Worm (Caenorhabditis elegans) whole organism, late embryonic: ENCODE results near the gene srw-129.

Experiments used
- C38D4.7 ChIP-seq: fragments of 200-800 bp; sonication (Bioruptor generic); optimal IDR thresholded peaks from 2 replicates; lab custom pipeline; 2018; ENCODE audit warnings: mild to moderate bottlenecking, missing genetic modification characterization, moderate library complexity, missing compliant biosample characterization
- F13H6.1 ChIP-seq: sonication (generic microtip); optimal IDR thresholded peaks from 2 replicates; lab custom pipeline; 2016; ENCODE audit warnings: missing genetic modification characterization, missing compliant biosample characterization
- K02D7.2 ChIP-seq: sonication (generic microtip); optimal IDR thresholded peaks from 2 replicates; lab custom pipeline; 2017; ENCODE audit warnings: mild to moderate bottlenecking, missing genetic modification characterization, missing compliant biosample characterization
- K09A11.1 ChIP-seq: sonication (generic microtip); optimal IDR thresholded peaks from 2 replicates; lab custom pipeline; 2017; ENCODE audit warnings: antibody characterized with exemption, mild to moderate bottlenecking, missing genetic modification characterization, missing compliant biosample characterization; ENCODE audit not compliant: insufficient read depth
- Y22D7AL.16 ChIP-seq: sonication (generic microtip); optimal IDR thresholded peaks from 2 replicates; lab custom pipeline; 2016; ENCODE audit warnings: missing genetic modification characterization, missing compliant biosample characterization
- ceh-14 ChIP-seq: sonication (generic microtip); optimal IDR thresholded peaks from 2 replicates; lab custom pipeline; 2016; ENCODE audit warnings: missing genotype, missing genetic modification characterization, missing compliant biosample characterization
- ceh-19 ChIP-seq: fragments of 200-800 bp; sonication (Bioruptor generic); optimal IDR thresholded peaks from 2 replicates; lab custom pipeline; 2018; ENCODE audit warnings: mild to moderate bottlenecking, missing genetic modification characterization, missing compliant biosample characterization
- ceh-30 ChIP-seq: fragments of 150-350 bp; optimal IDR thresholded peaks from 2 replicates; lab custom pipeline; 2014; ENCODE audit warnings: missing biosample characterization, missing genetic modification characterization
- ceh-45 ChIP-seq: fragments of 200-800 bp; sonication (Bioruptor generic); IDR thresholded peaks from 2 replicates; pipeline ENCODE4 v1.3.6; 2022; ENCODE audit warnings: missing genetic modification reagents, missing genetic modification characterization, missing compliant biosample characterization
- ceh-9 ChIP-seq: sonication (generic microtip); optimal IDR thresholded peaks from 2 replicates; lab custom pipeline; 2016; ENCODE audit warnings: mild to moderate bottlenecking, missing genetic modification characterization, inconsistent platforms, missing compliant biosample characterization
- che-1 ChIP-seq: sonication (generic microtip); optimal IDR thresholded peaks from 2 replicates; lab custom pipeline; 2016; ENCODE audit warnings: mild to moderate bottlenecking, missing genetic modification characterization, missing compliant biosample characterization
- dve-1 ChIP-seq: sonication (generic microtip); optimal IDR thresholded peaks from 2 replicates; lab custom pipeline; 2017; ENCODE audit warnings: antibody characterized with exemption, mild to moderate bottlenecking, missing genetic modification characterization, missing compliant biosample characterization
- elt-2 ChIP-seq: sonication (generic microtip); optimal IDR thresholded peaks from 2 replicates; lab custom pipeline; 2016; ENCODE audit warnings: missing genetic modification reagents, missing genetic modification characterization, missing compliant biosample characterization
- elt-4 ChIP-seq: sonication (generic microtip); optimal IDR thresholded peaks from 2 replicates; lab custom pipeline; 2016; ENCODE audit warnings: missing genetic modification characterization, missing compliant biosample characterization
- ets-4 ChIP-seq: sonication (generic microtip); optimal IDR thresholded peaks from 2 replicates; lab custom pipeline; 2016; ENCODE audit warnings: missing genetic modification characterization, missing compliant biosample characterization
- fax-1 ChIP-seq: sonication (generic microtip); optimal IDR thresholded peaks from 2 replicates; lab custom pipeline; 2016; ENCODE audit warnings: missing genotype, missing genetic modification characterization, missing compliant biosample characterization
- fkh-10 ChIP-seq: fragments of 150-350 bp; optimal IDR thresholded peaks from 2 replicates; lab custom pipeline; 2014; ENCODE audit warnings: missing biosample characterization, missing genetic modification reagents, missing genetic modification characterization
- fkh-6 ChIP-seq: sonication (generic microtip); optimal IDR thresholded peaks from 2 replicates; lab custom pipeline; 2016; ENCODE audit warnings: missing genetic modification characterization, missing compliant biosample characterization
- hlh-13 ChIP-seq: fragments of 200-800 bp; sonication (Bioruptor generic); optimal IDR thresholded peaks from 2 replicates; lab custom pipeline; 2018; ENCODE audit warnings: mild to moderate bottlenecking, missing genetic modification characterization, missing compliant biosample characterization
- hlh-30 ChIP-seq: sonication (generic microtip); optimal IDR thresholded peaks from 2 replicates; lab custom pipeline; 2017; ENCODE audit warnings: antibody characterized with exemption, missing genetic modification characterization, missing compliant biosample characterization; ENCODE audit not compliant: insufficient read depth
- lin-11 ChIP-seq: fragments of 200-800 bp; sonication (Bioruptor generic); optimal IDR thresholded peaks from 2 replicates; lab custom pipeline; 2018; ENCODE audit warnings: mild to moderate bottlenecking, missing genetic modification characterization, missing compliant biosample characterization
- madf-2 ChIP-seq: sonication (generic microtip); optimal IDR thresholded peaks from 2 replicates; lab custom pipeline; 2017; ENCODE audit warnings: missing genetic modification characterization, missing compliant biosample characterization
- mec-3 ChIP-seq: sonication (generic microtip); optimal IDR thresholded peaks from 2 replicates; lab custom pipeline; 2016; ENCODE audit warnings: borderline replicate concordance, missing genetic modification characterization, missing compliant biosample characterization
- nhr-11 ChIP-seq: fragments of 150-350 bp; optimal IDR thresholded peaks from 2 replicates; lab custom pipeline; 2014; ENCODE audit warnings: missing biosample characterization, missing genetic modification characterization
- nhr-232 ChIP-seq: sonication (generic microtip); optimal IDR thresholded peaks from 2 replicates; lab custom pipeline; 2016; ENCODE audit warnings: missing genetic modification characterization, missing compliant biosample characterization
- odd-2 ChIP-seq: sonication (generic microtip); optimal IDR thresholded peaks from 2 replicates; lab custom pipeline; 2017; ENCODE audit warnings: antibody characterized with exemption, mild to moderate bottlenecking, missing genetic modification characterization, missing compliant biosample characterization
- pag-3 ChIP-seq: sonication (generic microtip); optimal IDR thresholded peaks from 2 replicates; lab custom pipeline; 2016; ENCODE audit warnings: missing compliant biosample characterization, missing genetic modification characterization, borderline replicate concordance
- pat-9 ChIP-seq: fragments of 200-800 bp; sonication (Bioruptor generic); optimal IDR thresholded peaks from 2 replicates; lab custom pipeline; 2018; ENCODE audit warnings: mild to moderate bottlenecking, missing genetic modification characterization, moderate library complexity, missing compliant biosample characterization
- pha-4 ChIP-seq: fragments of 150-350 bp; optimal IDR thresholded peaks from 2 replicates; lab custom pipeline; 2018; ENCODE audit warnings: missing biosample characterization, missing genetic modification reagents, missing genetic modification characterization
- ref-2 ChIP-seq: sonication (generic microtip); optimal IDR thresholded peaks from 2 replicates; lab custom pipeline; 2016; ENCODE audit warnings: missing genetic modification characterization, missing compliant biosample characterization
- rnt-1 ChIP-seq: sonication (generic microtip); optimal IDR thresholded peaks from 2 replicates; lab custom pipeline; 2016; ENCODE audit warnings: missing genetic modification characterization, missing compliant biosample characterization
- sox-2 ChIP-seq: fragments of 200-800 bp; sonication (Bioruptor generic); IDR thresholded peaks from 2 replicates; pipeline ENCODE4 v1.3.6; 2022; ENCODE audit warnings: missing genetic modification reagents, missing genetic modification characterization, missing compliant biosample characterization
- tbx-7 ChIP-seq: sonication (generic microtip); optimal IDR thresholded peaks from 2 replicates; lab custom pipeline; 2016; ENCODE audit warnings: missing genotype, missing genetic modification characterization, missing compliant biosample characterization
- unc-3 ChIP-seq, 2 experiments: fragments of 200-800 bp in 1 of 2; sonication (Bioruptor generic) in 1 of 2; sonication (generic microtip) in 1 of 2; conservative IDR thresholded peaks in 1 of 2; optimal IDR thresholded peaks in 1 of 2; 2 replicates each; pipeline versions ENCODE4 v1.3.6 to Lab custom; 2016 to 2022; ENCODE audit warnings: missing compliant biosample characterization in 2 of 2, missing genetic modification characterization in 2 of 2, missing genetic modification reagents in 1 of 2
- unc-42 ChIP-seq: sonication (generic microtip); optimal IDR thresholded peaks from 2 replicates; lab custom pipeline; 2016; ENCODE audit warnings: missing genotype, missing genetic modification characterization, missing compliant biosample characterization
- unc-55 ChIP-seq: sonication (generic microtip); optimal IDR thresholded peaks from 2 replicates; lab custom pipeline; 2017; ENCODE audit warnings: missing biosample characterization, missing genetic modification reagents, missing genetic modification characterization
- unc-86 ChIP-seq: sonication (generic microtip); optimal IDR thresholded peaks from 2 replicates; lab custom pipeline; 2016; ENCODE audit warnings: missing genetic modification characterization, missing compliant biosample characterization
- ztf-16 ChIP-seq: sonication (generic microtip); optimal IDR thresholded peaks from 2 replicates; lab custom pipeline; 2017; ENCODE audit warnings: missing genetic modification characterization, missing compliant biosample characterization

The srw-129 gene

DNA sequence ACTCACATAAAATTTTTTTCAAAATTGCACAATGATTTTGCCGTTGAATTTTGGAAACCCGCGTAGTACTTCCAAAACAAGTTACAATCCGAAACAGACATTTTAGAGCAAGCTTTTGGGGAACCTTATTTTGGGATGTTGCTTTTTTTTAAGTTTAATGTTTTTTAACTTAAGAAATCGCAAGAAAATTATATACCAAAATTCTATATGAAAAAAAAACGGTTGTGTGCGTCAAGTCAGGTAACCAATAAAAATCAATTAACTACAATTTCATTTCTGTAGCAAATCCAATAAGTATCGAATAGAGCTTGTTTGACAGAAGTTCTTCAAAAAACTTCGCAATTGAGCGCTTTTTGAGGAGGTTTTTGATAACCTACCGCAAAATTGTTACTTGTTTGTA lies 11.6 kb downstream of the srw-129 start, which contains the start of gene srw-117:
Gene srw-117 (minus strand): TSS at position 101 of the 400 bp plus-strand sequence.
- TF ChIP-seq unc-55 (no peak), nhr-11 (no peak)

DNA sequence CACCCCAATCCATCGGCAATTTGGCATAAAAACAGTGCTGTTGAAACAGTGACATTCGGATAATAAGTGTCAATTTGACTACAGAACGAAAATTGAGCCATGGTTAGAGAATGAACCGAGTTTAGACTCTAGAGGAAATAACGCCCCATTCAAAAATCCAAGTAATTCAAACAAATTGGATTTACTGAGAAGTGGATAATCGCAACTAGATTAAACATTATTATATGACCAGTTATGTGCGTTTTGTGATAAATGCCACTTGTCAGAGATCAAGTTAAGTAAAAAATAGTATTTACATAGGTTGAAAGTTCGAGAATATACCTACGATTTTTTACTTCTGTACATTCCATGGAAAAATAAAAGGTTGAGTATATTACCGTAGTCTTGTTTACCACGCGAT lies 13.6 kb downstream of the srw-129 start, which contains the start of gene srw-139:
Gene srw-139 (minus strand): TSS at position 101 of the 400 bp plus-strand sequence.
- TF ChIP-seq ceh-14 (no peak), C38D4.7 (GFP tag; lab: Kevin White, UChicago) (no peak), nhr-232 (tag; lab: Kevin White, UChicago) (no peak), ceh-45 (no peak), pat-9 (tag; lab: Kevin White, UChicago) (no peak), pag-3 (tag; lab: Kevin White, UChicago) (no peak), F13H6.1 (tag; lab: Kevin White, UChicago) (no peak), ztf-16 (no peak), pha-4 (no peak), K09A11.1 (tag; lab: Kevin White, UChicago) (no peak), ets-4 (tag; lab: Kevin White, UChicago) (no peak), che-1 (tag; lab: Kevin White, UChicago) (no peak), unc-3 (GFP tag; conservative IDR thresholded peaks at IDR 0.05; lab: Robert Waterston, UW) (no peak), unc-3 (tag; optimal IDR thresholded peaks at IDR 0.05; lab: Kevin White, UChicago) (no peak), odd-2 (tag; lab: Kevin White, UChicago) (no peak), tbx-7 (tag; lab: Kevin White, UChicago) (no peak), hlh-13 (GFP tag; lab: Kevin White, UChicago) (no peak), unc-86 (no peak), fkh-10 (GFP tag; lab: Kevin White, UChicago) (no peak), Y22D7AL.16 (no peak)

DNA sequence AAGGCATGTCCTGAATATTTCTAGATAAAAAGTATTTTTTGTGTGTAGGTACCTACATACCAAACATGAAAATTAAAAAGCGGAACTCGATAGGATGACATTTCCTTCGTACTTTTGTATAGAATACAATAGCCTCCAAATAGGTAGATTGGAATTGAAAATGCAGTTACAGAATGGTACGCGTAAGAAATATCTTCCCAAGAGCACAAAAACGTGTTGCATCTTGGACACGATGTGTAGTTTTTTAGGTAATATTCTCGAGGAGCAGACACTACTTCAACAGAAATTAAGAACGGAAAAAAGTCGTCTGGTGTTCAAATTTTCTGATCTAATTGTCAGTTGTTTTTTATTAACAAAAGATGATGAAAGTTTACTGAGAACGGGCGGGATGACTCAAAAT lies 15.7 kb downstream of the srw-129 start, which contains the start of gene srh-85:
Gene srh-85 (minus strand): TSS at position 101 of the 400 bp plus-strand sequence.
- TF ChIP-seq lin-11 (no peak), C38D4.7 (GFP tag; lab: Kevin White, UChicago) (no peak), pat-9 (tag; lab: Kevin White, UChicago) (no peak), elt-4 (tag; lab: Kevin White, UChicago) (no peak), ztf-16 (no peak), K02D7.2 (tag; lab: Kevin White, UChicago) (no peak), elt-2 (tag; lab: Kevin White, UChicago) (no peak), ceh-9 (tag; lab: Kevin White, UChicago) (no peak)
- TF ChIP-seq, all 69 proteins: peak for 0

DNA sequence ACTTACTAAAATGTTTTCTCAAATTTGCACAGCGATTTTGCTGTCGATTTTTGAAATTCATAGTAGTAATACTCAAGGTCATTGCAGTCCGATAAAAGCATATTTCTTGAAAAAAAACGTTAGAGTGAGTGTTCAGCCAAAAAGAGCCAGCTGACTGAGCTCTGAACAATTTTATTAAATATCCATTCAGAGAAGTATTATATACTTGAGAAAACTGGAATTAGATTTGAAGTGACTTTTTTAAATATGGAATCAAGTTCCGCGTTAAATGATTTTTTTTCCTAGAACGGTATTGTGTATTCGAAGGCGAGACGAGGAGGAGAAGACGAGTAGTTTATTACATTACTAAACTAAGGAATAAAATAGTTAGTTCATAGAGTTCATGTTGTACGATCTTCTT lies 19.7 kb downstream of the srw-129 start, which contains the start of gene srw-121:
Gene srw-121 (minus strand): TSS at position 101 of the 400 bp plus-strand sequence.
- TF ChIP-seq fkh-6 (tag; lab: Kevin White, UChicago), result no peak

DNA sequence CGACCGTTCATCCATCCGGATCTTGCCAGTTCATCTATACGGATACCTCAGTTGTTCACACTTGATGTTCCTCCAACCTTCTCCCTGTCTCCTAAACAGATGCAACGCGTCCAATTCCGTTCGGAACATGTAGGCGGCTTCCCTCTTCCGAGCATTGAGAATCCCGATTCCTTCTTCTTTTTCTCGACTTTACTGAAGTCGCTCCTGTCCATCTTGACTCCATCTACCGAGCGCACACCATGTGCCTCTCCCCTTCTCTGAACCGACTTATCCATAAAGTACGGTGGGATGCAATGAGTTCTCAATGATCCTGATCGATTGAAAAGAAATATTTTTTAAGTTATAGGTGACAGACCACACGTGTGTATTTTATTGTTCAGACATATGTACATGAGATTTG lies 20.3 kb downstream of the srw-129 start:
- TF ChIP-seq ref-2 (tag; lab: Kevin White, UChicago) (no peak), fax-1 (tag; lab: Kevin White, UChicago) (no peak), Y22D7AL.16 (no peak), pha-4 (no peak), madf-2 (tag; lab: Kevin White, UChicago) (no peak)

DNA sequence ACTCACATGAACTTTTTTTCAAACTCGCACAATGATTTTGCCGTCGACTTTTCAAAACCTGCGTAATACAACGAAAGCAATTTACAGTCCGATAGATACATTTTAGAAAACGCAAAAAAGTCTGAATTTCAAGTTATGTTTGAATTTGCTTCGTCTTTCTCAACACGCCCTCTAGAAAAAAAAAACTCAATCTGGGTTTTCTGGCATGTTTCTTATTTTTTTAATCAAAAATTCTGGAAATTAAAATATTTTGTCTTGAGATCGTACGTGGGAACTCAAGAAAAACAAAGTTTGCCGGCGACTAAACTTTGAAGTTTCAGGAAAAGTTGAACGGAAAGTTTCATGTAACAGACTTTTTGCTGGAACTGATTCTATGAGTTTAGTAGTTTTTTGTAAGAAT lies 22.1 kb downstream of the srw-129 start, which contains the start of gene srw-115:
Gene srw-115 (minus strand): TSS at position 101 of the 400 bp plus-strand sequence.
- TF ChIP-seq unc-42 (tag; lab: Kevin White, UChicago), result no peak
- TF ChIP-seq rnt-1, result no peak
- TF ChIP-seq hlh-30 (tag; lab: Kevin White, UChicago), result no peak
- no peak for TF ChIP-seq nhr-232 (tag; lab: Kevin White, UChicago)
- TF ChIP-seq ceh-30, result no peak
- TF ChIP-seq K02D7.2 (tag; lab: Kevin White, UChicago), result no peak
- no peak for TF ChIP-seq dve-1 (tag; lab: Kevin White, UChicago)
- TF ChIP-seq pat-9 (tag; lab: Kevin White, UChicago), result no peak
- no peak for TF ChIP-seq ceh-9 (tag; lab: Kevin White, UChicago)
- TF ChIP-seq fkh-10 (GFP tag; lab: Kevin White, UChicago), result no peak
- TF ChIP-seq unc-3 (GFP tag; conservative IDR thresholded peaks at IDR 0.05; lab: Robert Waterston, UW), result no peak
- no peak for TF ChIP-seq unc-3 (tag; optimal IDR thresholded peaks at IDR 0.05; lab: Kevin White, UChicago)
- TF ChIP-seq ets-4 (tag; lab: Kevin White, UChicago), result no peak
- no peak for TF ChIP-seq ceh-19 (GFP tag; lab: Kevin White, UChicago)
- no peak for TF ChIP-seq sox-2
- no peak for TF ChIP-seq mec-3 (tag; lab: Kevin White, UChicago)
- no peak for TF ChIP-seq che-1 (tag; lab: Kevin White, UChicago)
